Worm (Caenorhabditis elegans) whole organism, young adult: ENCODE measurements around the gene F59B10.5.
A peak's percentile ranks its signal among the peaks of the same experiment; 100 is the strongest.

Experiments used
- C17E4.6 ChIP-seq: fragments of 200-800 bp; sonication (Bioruptor generic); IDR thresholded peaks from 2 replicates; pipeline ENCODE4 v1.3.6; 2022; ENCODE audit warnings: missing genetic modification reagents, missing genetic modification characterization, missing compliant biosample characterization
- D2030.7 ChIP-seq: fragments of 200-800 bp; sonication (Bioruptor generic); IDR thresholded peaks from 2 replicates; pipeline ENCODE4 v1.3.6; 2022; ENCODE audit warnings: missing genetic modification reagents, missing genetic modification characterization, missing compliant biosample characterization
- F23B12.7 ChIP-seq: sonication (generic microtip); optimal IDR thresholded peaks from 2 replicates; lab custom pipeline; 2017; ENCODE audit warnings: missing genetic modification characterization, mild to moderate bottlenecking, missing compliant biosample characterization, antibody characterized with exemption, moderate library complexity; ENCODE audit not compliant: insufficient read depth
- F33H1.4 ChIP-seq: fragments of 200-800 bp; sonication (Bioruptor generic); IDR thresholded peaks from 2 replicates; pipeline ENCODE4 v1.3.6; 2022; ENCODE audit warnings: missing genetic modification reagents, missing genetic modification characterization, missing compliant biosample characterization
- F39B2.1 ChIP-seq: fragments of 200-800 bp; sonication (Bioruptor generic); IDR thresholded peaks from 2 replicates; pipeline ENCODE4 v1.3.6; 2022; ENCODE audit warnings: missing genetic modification reagents, missing genetic modification characterization, missing compliant biosample characterization
- F52B5.7 ChIP-seq: sonication (generic microtip); optimal IDR thresholded peaks from 2 replicates; lab custom pipeline; 2016; ENCODE audit warnings: mild to moderate bottlenecking, missing genetic modification characterization, missing compliant biosample characterization
- K11D2.4 ChIP-seq: fragments of 200-800 bp; sonication (Bioruptor generic); IDR thresholded peaks from 2 replicates; pipeline ENCODE4 v1.3.6; 2022; ENCODE audit warnings: missing genetic modification reagents, missing genetic modification characterization, missing compliant biosample characterization
- T07F8.4 ChIP-seq: sonication (generic microtip); optimal IDR thresholded peaks from 2 replicates; lab custom pipeline; 2016; ENCODE audit warnings: mild to moderate bottlenecking, missing genetic modification characterization, moderate library complexity, missing compliant biosample characterization
- Y56A3A.18 ChIP-seq: fragments of 200-800 bp; sonication (Bioruptor generic); IDR thresholded peaks from 2 replicates; pipeline ENCODE4 v1.3.6; 2022; ENCODE audit warnings: missing genetic modification reagents, missing genetic modification characterization, missing compliant biosample characterization
- ama-1 ChIP-seq, 3 experiments: fragments of 150-350 bp in 1 of 3; sonication (generic microtip) in 2 of 3; optimal IDR thresholded peaks; 2 replicates each; lab custom pipeline; 2014 to 2018; ENCODE audit warnings: missing biosample characterization in 2 of 3, missing genetic modification characterization in 2 of 3, missing genetic modification reagents in 2 of 3
- aptf-3 ChIP-seq: fragments of 200-800 bp; sonication (Bioruptor generic); IDR thresholded peaks from 2 replicates; pipeline ENCODE4 v1.3.6; 2022; ENCODE audit warnings: missing genetic modification characterization, missing compliant biosample characterization
- athp-1 ChIP-seq: sonication (generic microtip); optimal IDR thresholded peaks from 2 replicates; lab custom pipeline; 2017; ENCODE audit warnings: mild to moderate bottlenecking, missing genetic modification characterization, missing compliant biosample characterization
- attf-3 ChIP-seq: fragments of 200-800 bp; sonication (Bioruptor generic); conservative IDR thresholded peaks from 2 replicates; pipeline ENCODE4 v1.3.6; 2022; ENCODE audit warnings: missing genetic modification reagents, missing genetic modification characterization, missing compliant biosample characterization
- attf-5 ChIP-seq: fragments of 200-800 bp; sonication (Bioruptor generic); optimal IDR thresholded peaks from 2 replicates; lab custom pipeline; 2018; ENCODE audit warnings: mild to moderate bottlenecking, missing genetic modification characterization, missing compliant biosample characterization
- bed-2 ChIP-seq: fragments of 200-800 bp; sonication (Bioruptor generic); IDR thresholded peaks from 2 replicates; pipeline ENCODE4 v1.3.6; 2022; ENCODE audit warnings: missing genetic modification reagents, missing genetic modification characterization, missing compliant biosample characterization
- ceh-100 ChIP-seq: fragments of 200-800 bp; sonication (Bioruptor generic); IDR thresholded peaks from 2 replicates; pipeline ENCODE4 v1.3.6; 2022; ENCODE audit warnings: missing genetic modification reagents, missing genetic modification characterization, missing compliant biosample characterization
- ceh-27 ChIP-seq: fragments of 200-800 bp; sonication (Bioruptor generic); optimal IDR thresholded peaks from 2 replicates; lab custom pipeline; 2018; ENCODE audit warnings: mild to moderate bottlenecking, missing genetic modification characterization, moderate library complexity, missing compliant biosample characterization
- ceh-91 ChIP-seq: fragments of 200-800 bp; sonication (Bioruptor generic); IDR thresholded peaks from 2 replicates; pipeline ENCODE4 v1.3.6; 2022; ENCODE audit warnings: missing genetic modification reagents, missing genetic modification characterization, missing compliant biosample characterization
- dox-1 ChIP-seq: fragments of 200-800 bp; sonication (Bioruptor generic); IDR thresholded peaks from 2 replicates; pipeline ENCODE4 v1.3.6; 2022; ENCODE audit warnings: missing genetic modification reagents, missing genetic modification characterization, missing compliant biosample characterization
- dpff-1 ChIP-seq: sonication (generic microtip); optimal IDR thresholded peaks from 2 replicates; lab custom pipeline; 2017; ENCODE audit warnings: mild to moderate bottlenecking, missing genetic modification characterization, missing compliant biosample characterization
- efl-1 ChIP-seq: fragments of 150-350 bp; optimal IDR thresholded peaks from 2 replicates; lab custom pipeline; 2014; ENCODE audit warnings: missing biosample characterization, missing genetic modification reagents, missing genetic modification characterization
- egl-18 ChIP-seq: fragments of 200-800 bp; sonication (Bioruptor generic); IDR thresholded peaks from 2 replicates; pipeline ENCODE4 v1.3.6; 2022; ENCODE audit warnings: missing genetic modification reagents, missing genetic modification characterization, missing compliant biosample characterization
- egrh-3 ChIP-seq: fragments of 200-800 bp; sonication (Bioruptor generic); IDR thresholded peaks from 2 replicates; pipeline ENCODE4 v1.3.6; 2022; ENCODE audit warnings: missing genetic modification reagents, missing genetic modification characterization, missing compliant biosample characterization
- ekl-4 ChIP-seq: fragments of 200-800 bp; sonication (Bioruptor generic); IDR thresholded peaks from 2 replicates; pipeline ENCODE4 v1.3.6; 2022; ENCODE audit warnings: missing genetic modification reagents, missing genetic modification characterization, missing compliant biosample characterization
- fkh-3 ChIP-seq: sonication (generic microtip); optimal IDR thresholded peaks from 2 replicates; lab custom pipeline; 2016; ENCODE audit warnings: mild to moderate bottlenecking, missing genetic modification characterization, missing compliant biosample characterization
- him-1 ChIP-seq: sonication (generic microtip); optimal IDR thresholded peaks from 2 replicates; lab custom pipeline; 2016; ENCODE audit warnings: missing genotype, missing genetic modification reagents, missing genetic modification characterization, missing compliant biosample characterization
- hmg-1.2 ChIP-seq: fragments of 200-800 bp; sonication (Bioruptor generic); IDR thresholded peaks from 2 replicates; pipeline ENCODE4 v1.3.6; 2022; ENCODE audit warnings: missing genetic modification reagents, missing genetic modification characterization, missing compliant biosample characterization
- hmg-20 ChIP-seq: fragments of 200-800 bp; sonication (Bioruptor generic); IDR thresholded peaks from 2 replicates; pipeline ENCODE4 v1.3.6; 2022; ENCODE audit warnings: missing genetic modification reagents, missing genetic modification characterization, missing compliant biosample characterization
- hsf-1 ChIP-seq: fragments of 200-800 bp; sonication (Bioruptor generic); IDR thresholded peaks from 2 replicates; pipeline ENCODE4 v1.3.6; 2022; ENCODE audit warnings: missing genetic modification reagents, missing genetic modification characterization, missing compliant biosample characterization
- lin-26 ChIP-seq: fragments of 200-800 bp; sonication (Bioruptor generic); IDR thresholded peaks from 2 replicates; pipeline ENCODE4 v1.3.6; 2022; ENCODE audit warnings: missing genetic modification reagents, missing genetic modification characterization, missing compliant biosample characterization
- lin-35 ChIP-seq, 3 experiments: fragments of 150-350 bp in 2 of 3; sonication (generic microtip) in 1 of 3; optimal IDR thresholded peaks; 2 replicates each; lab custom pipeline; 2014 to 2018; ENCODE audit warnings: missing biosample characterization in 3 of 3, missing genetic modification characterization in 3 of 3, missing genetic modification reagents in 3 of 3
- lir-1 ChIP-seq: fragments of 200-800 bp; sonication (Bioruptor generic); conservative IDR thresholded peaks from 2 replicates; pipeline ENCODE4 v1.3.6; 2022; ENCODE audit warnings: missing genetic modification reagents, missing genetic modification characterization, missing compliant biosample characterization
- madf-6 ChIP-seq: fragments of 200-800 bp; sonication (Bioruptor generic); IDR thresholded peaks from 2 replicates; pipeline ENCODE4 v1.3.6; 2022; ENCODE audit warnings: missing genetic modification reagents, missing genetic modification characterization, missing compliant biosample characterization
- mxl-1 ChIP-seq: sonication (generic microtip); optimal IDR thresholded peaks from 2 replicates; lab custom pipeline; 2016; ENCODE audit warnings: missing genetic modification characterization, missing compliant biosample characterization
- nfya-2 ChIP-seq: fragments of 200-800 bp; sonication (Bioruptor generic); IDR thresholded peaks from 2 replicates; pipeline ENCODE4 v1.3.6; 2022; ENCODE audit warnings: missing genetic modification reagents, missing genetic modification characterization, missing compliant biosample characterization
- nfyb-1 ChIP-seq: fragments of 200-800 bp; sonication (Bioruptor generic); IDR thresholded peaks from 2 replicates; pipeline ENCODE4 v1.3.6; 2022; ENCODE audit warnings: missing genetic modification reagents, missing genetic modification characterization, missing compliant biosample characterization
- pha-4 ChIP-seq: fragments of 150-350 bp; sonication (generic microtip); optimal IDR thresholded peaks from 2 replicates; lab custom pipeline; 2014; ENCODE audit warnings: missing biosample characterization, missing genetic modification reagents, missing genetic modification characterization
- rec-8 ChIP-seq, 2 experiments: sonication (generic microtip); optimal IDR thresholded peaks; 2 replicates each; lab custom pipeline; 2016; ENCODE audit warnings: mild to moderate bottlenecking in 2 of 2, missing genetic modification characterization in 2 of 2, missing genetic modification reagents in 2 of 2, missing genotype in 2 of 2, missing biosample characterization in 1 of 2, missing compliant biosample characterization in 1 of 2, moderate library complexity in 1 of 2
- repo-1 ChIP-seq: sonication (generic microtip); optimal IDR thresholded peaks from 2 replicates; lab custom pipeline; 2017; ENCODE audit warnings: mild to moderate bottlenecking, missing genetic modification characterization, missing compliant biosample characterization
- rpc-1 ChIP-seq, 2 experiments: fragments of 150-350 bp in 1 of 2; sonication (generic microtip) in 1 of 2; optimal IDR thresholded peaks; 2 replicates each; lab custom pipeline; 2014 to 2018; ENCODE audit warnings: missing biosample characterization in 1 of 2, missing genetic modification characterization in 1 of 2, missing genetic modification reagents in 1 of 2, missing genotype in 1 of 2
- sptf-2 ChIP-seq: fragments of 200-800 bp; sonication (Bioruptor generic); optimal IDR thresholded peaks from 2 replicates; lab custom pipeline; 2018; ENCODE audit warnings: mild to moderate bottlenecking, missing genetic modification characterization, missing compliant biosample characterization
- unc-62 ChIP-seq: fragments of 150-350 bp; optimal IDR thresholded peaks from 2 replicates; lab custom pipeline; 2014; ENCODE audit warnings: missing biosample characterization, missing genetic modification reagents, missing genetic modification characterization
- xnd-1 ChIP-seq: sonication (generic microtip); optimal IDR thresholded peaks from 2 replicates; lab custom pipeline; 2016; ENCODE audit warnings: missing genotype, missing genetic modification reagents, missing genetic modification characterization, missing compliant biosample characterization
- zim-3 ChIP-seq: sonication (generic microtip); optimal IDR thresholded peaks from 2 replicates; lab custom pipeline; 2017; ENCODE audit warnings: mild to moderate bottlenecking, missing genetic modification characterization, moderate library complexity, missing compliant biosample characterization
- ztf-18 ChIP-seq: sonication (generic microtip); optimal IDR thresholded peaks from 2 replicates; lab custom pipeline; 2016; ENCODE audit warnings: missing genotype, mild to moderate bottlenecking, missing genetic modification characterization, missing compliant biosample characterization
- ztf-28 ChIP-seq: fragments of 200-800 bp; sonication (Bioruptor generic); IDR thresholded peaks from 2 replicates; pipeline ENCODE4 v1.3.6; 2022; ENCODE audit warnings: missing genetic modification reagents, missing genetic modification characterization, missing compliant biosample characterization
- ztf-3 ChIP-seq: fragments of 200-800 bp; sonication (Bioruptor generic); optimal IDR thresholded peaks from 2 replicates; lab custom pipeline; 2018; ENCODE audit warnings: mild to moderate bottlenecking, missing genetic modification characterization, missing compliant biosample characterization

The F59B10.5 gene

DNA sequence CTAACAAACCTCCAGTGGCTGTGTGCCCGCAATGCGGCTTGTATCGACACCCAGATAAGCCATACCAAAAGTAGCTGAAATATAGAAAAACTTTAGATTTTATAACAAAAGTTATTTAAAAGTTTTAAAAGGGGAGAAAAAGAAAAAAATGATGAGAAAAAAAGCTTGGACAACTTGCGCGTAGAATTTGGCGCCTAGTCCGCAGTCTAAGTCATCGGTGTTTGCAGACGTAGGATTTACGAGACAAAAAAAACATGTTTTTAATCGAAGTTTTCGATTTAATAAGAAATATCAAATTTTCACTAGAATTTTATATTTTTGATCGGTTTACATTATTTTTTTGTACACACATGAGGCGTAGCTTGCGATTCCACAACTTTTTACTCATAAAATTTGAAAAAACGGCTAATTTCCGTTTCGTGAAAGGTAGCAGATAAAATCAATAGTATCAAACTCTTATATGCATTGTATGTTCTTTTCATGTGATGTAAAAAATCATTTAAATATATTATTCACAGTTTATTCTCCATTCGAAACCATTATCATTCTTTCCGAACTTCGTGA is 18.5 kb upstream of the F59B10.5 start, which contains the start of gene pro-1 (continued):
- TF ChIP-seq aptf-3, result peak; percentile 91; the same call in 1 of the 2 replicates
- TF ChIP-seq hsf-1 (GFP tag; lab: Robert Waterston, UW), result peak; percentile 48
- no peak for TF ChIP-seq ztf-18 (tag; lab: Kevin White, UChicago)
- peak; percentile 67 for TF ChIP-seq dox-1 (GFP tag; lab: Robert Waterston, UW)
- no peak for TF ChIP-seq rec-8 (tag; optimal IDR thresholded peaks at IDR 0.05; lab: Kevin White, UChicago)
- peak; percentile 45; the same call in 1 of the 2 replicates for TF ChIP-seq ztf-28
- no peak for TF ChIP-seq egl-18
- TF ChIP-seq ekl-4 (GFP tag; lab: Robert Waterston, UW), result peak; percentile 90
- no peak for TF ChIP-seq efl-1 (GFP tag; lab: Kevin White, UChicago)
- peak; percentile 91 for TF ChIP-seq attf-5 (GFP tag; lab: Kevin White, UChicago)
- TF ChIP-seq ceh-27 (GFP tag; lab: Kevin White, UChicago), result peak; percentile 26
- TF ChIP-seq F39B2.1 (GFP tag; lab: Robert Waterston, UW), result peak; percentile 74; the same call in 1 of the 2 replicates
- peak; percentile 66 for TF ChIP-seq ceh-100
- TF ChIP-seq hmg-1.2, result peak; percentile 57
- peak; percentile 53 for TF ChIP-seq F33H1.4
- peak; percentile 36; the same call in 1 of the 2 replicates for TF ChIP-seq attf-3 (GFP tag; lab: Robert Waterston, UW)
- no peak; the same call in none of the 2 replicates for TF ChIP-seq lin-26 (GFP tag; lab: Robert Waterston, UW)
- TF ChIP-seq ceh-91 (GFP tag; lab: Robert Waterston, UW), result no peak
- no peak for TF ChIP-seq dpff-1
- TF ChIP-seq madf-6, result peak; percentile 79
- TF ChIP-seq rpc-1 (optimal IDR thresholded peaks at IDR 0.05; lab: Kevin White, UChicago), result no peak
- TF ChIP-seq rpc-1 (tag; optimal IDR thresholded peaks at IDR 0.05; lab: Kevin White, UChicago), result no peak
- no peak for TF ChIP-seq sptf-2 (GFP tag; lab: Kevin White, UChicago)
- TF ChIP-seq C17E4.6 (GFP tag; lab: Robert Waterston, UW), result no peak
- TF ChIP-seq fkh-3, result peak; percentile 17
- TF ChIP-seq D2030.7, result peak; percentile 36; the same call in 1 of the 2 replicates
- peak; percentile 86 for TF ChIP-seq K11D2.4 (GFP tag; lab: Robert Waterston, UW)
- peak; percentile 68 for TF ChIP-seq repo-1 (tag; lab: Kevin White, UChicago)
- peak; percentile 30; the same call in 1 of the 2 replicates for TF ChIP-seq hmg-20 (GFP tag; lab: Robert Waterston, UW)
- TF ChIP-seq nfya-2, result no peak
- peak; percentile 86 for TF ChIP-seq F52B5.7 (tag; lab: Kevin White, UChicago)
- no peak for TF ChIP-seq F23B12.7
- no peak for TF ChIP-seq xnd-1
- TF ChIP-seq him-1 (tag; lab: Kevin White, UChicago), result no peak
- peak in 2 of 3 experiments; percentile 40 to 79 for TF ChIP-seq lin-35 (GFP tag; optimal IDR thresholded peaks at IDR 0.05; lab: Kevin White, UChicago)
- peak; percentile 77 for TF ChIP-seq zim-3 (tag; lab: Kevin White, UChicago)
- TF ChIP-seq unc-62, result peak; percentile 84
- no peak for TF ChIP-seq mxl-1 (tag; lab: Kevin White, UChicago)
- TF ChIP-seq athp-1, result peak; percentile 99
- TF ChIP-seq egrh-3, result no peak
- TF ChIP-seq nfyb-1 (GFP tag; lab: Robert Waterston, UW), result peak; percentile 98
- peak; percentile 60 for TF ChIP-seq lir-1 (GFP tag; lab: Robert Waterston, UW)
- TF ChIP-seq Y56A3A.18 (GFP tag; lab: Robert Waterston, UW), result peak; percentile 92; the same call in 1 of the 2 replicates
- TF ChIP-seq T07F8.4 (tag; lab: Kevin White, UChicago), result no peak
- no peak for TF ChIP-seq bed-2 (GFP tag; lab: Robert Waterston, UW)
- peak; percentile 81 for TF ChIP-seq ama-1 (optimal IDR thresholded peaks at IDR 0.05; lab: Kevin White, UChicago)
- TF ChIP-seq ama-1 (GFP tag; optimal IDR thresholded peaks at IDR 0.05; lab: Kevin White, UChicago), result peak in 1 of 2 experiments; percentile 30
- TF ChIP-seq pha-4 (tag; lab: Kevin White, UChicago), result peak; percentile 67
- TF ChIP-seq ztf-3 (GFP tag; lab: Kevin White, UChicago), result peak; percentile 14
